Worm (Caenorhabditis elegans): ENCODE data around the gene B0035.18.

Gene B0035.18

ce11 chrIV:11304970-11305369 lies 15.1 kb upstream of the B0035.18 start:
- TF ChIP-seq F22D6.2 (tag; optimal IDR thresholded peaks at IDR 0.05) (no peak), dpl-1 (GFP tag; optimal IDR thresholded peaks at IDR 0.05) (no peak), Y53G8AR.9 (GFP tag; conservative IDR thresholded peaks at IDR 0.05) (no peak), let-607 (tag; optimal IDR thresholded peaks at IDR 0.05) (no peak), tlf-1 (GFP tag; optimal IDR thresholded peaks at IDR 0.05) (no peak), nfya-2 (GFP tag; IDR thresholded peaks at IDR 0.05) (no peak), attf-5 (GFP tag; optimal IDR thresholded peaks at IDR 0.05) (no peak), pha-4 (tag; optimal IDR thresholded peaks at IDR 0.05) (no peak), cebp-1 (GFP tag; IDR thresholded peaks at IDR 0.05) (no peak), cebp-1 (tag; optimal IDR thresholded peaks at IDR 0.05) (no peak), somi-1 (GFP tag; optimal IDR thresholded peaks at IDR 0.05) (no peak), egl-44 (GFP tag; IDR thresholded peaks at IDR 0.05) (no peak), lsy-27 (tag; optimal IDR thresholded peaks at IDR 0.05; ENCODE audit: borderline replicate concordance, insufficient read depth) (no peak), F52B5.7 (tag; optimal IDR thresholded peaks at IDR 0.05) (no peak), bed-2 (GFP tag; IDR thresholded peaks at IDR 0.05) (no peak), ZK185.1 (tag; optimal IDR thresholded peaks at IDR 0.05; ENCODE audit: poor library complexity, severe bottlenecking) (no peak)

ce11 chrIV:11306548-11306947 lies 13.6 kb upstream of the B0035.18 start, which contains the start of gene B0035.13:
B0035.13 (minus strand) TSS chrIV:11306720.
- TF ChIP-seq F52B5.7 (tag; optimal IDR thresholded peaks at IDR 0.05) (no peak), nhr-80 (tag; optimal IDR thresholded peaks at IDR 0.05) (peak; percentile 18)

- TF ChIP-seq let-607 (tag; optimal IDR thresholded peaks at IDR 0.05) (no peak), B0336.3 (GFP tag; IDR thresholded peaks at IDR 0.05) (no peak), ZK185.1 (tag; optimal IDR thresholded peaks at IDR 0.05; ENCODE audit: poor library complexity, severe bottlenecking) (no peak), aptf-3 (GFP tag; IDR thresholded peaks at IDR 0.05) (no peak), Y56A3A.18 (GFP tag; IDR thresholded peaks at IDR 0.05) (no peak), F10E7.11 (tag; optimal IDR thresholded peaks at IDR 0.05) (no peak), Y95B8A.8 (GFP tag; IDR thresholded peaks at IDR 0.05) (no peak), snpc-1.3 (tag; optimal IDR thresholded peaks at IDR 0.05; ENCODE audit: insufficient read depth) (no peak), F23B12.7 (tag; optimal IDR thresholded peaks at IDR 0.05; ENCODE audit: insufficient read depth) (no peak), zim-3 (tag; optimal IDR thresholded peaks at IDR 0.05) (no peak), tlf-1 (GFP tag; optimal IDR thresholded peaks at IDR 0.05) (no peak), xnd-1 (tag; optimal IDR thresholded peaks at IDR 0.05) (no peak), hmg-20 (GFP tag; IDR thresholded peaks at IDR 0.05) (no peak)
These were observed 12.3 kb upstream of the B0035.18 start for ce11 chrIV:11307770-11308169.

ce11 chrIV:11310624-11311023 lies 9.5 kb upstream of the B0035.18 start, which contains the start of gene znf-207:
znf-207 (plus strand) TSS chrIV:11310972.
- TF ChIP-seq cebp-1 (GFP tag; IDR thresholded peaks at IDR 0.05) (no peak), cebp-1 (tag; optimal IDR thresholded peaks at IDR 0.05) (peak; percentile 44), snpc-4 (GFP tag; optimal IDR thresholded peaks at IDR 0.05) (no peak), snpc-4 (tag; optimal IDR thresholded peaks at IDR 0.05) (no peak), nhr-80 (tag; optimal IDR thresholded peaks at IDR 0.05) (peak; percentile 6), madf-6 (GFP tag; IDR thresholded peaks at IDR 0.05) (no peak), ceh-100 (GFP tag; IDR thresholded peaks at IDR 0.05) (peak; percentile 43), lin-35 (GFP tag; optimal IDR thresholded peaks at IDR 0.05) (peak in 1 of 3 experiments; percentile 25), F23B12.7 (tag; optimal IDR thresholded peaks at IDR 0.05; ENCODE audit: insufficient read depth) (peak; percentile 49), T26A5.8 (tag; optimal IDR thresholded peaks at IDR 0.05) (no peak), sdz-38 (tag; optimal IDR thresholded peaks at IDR 0.05) (no peak), mcd-1 (GFP tag; IDR thresholded peaks at IDR 0.05) (0 out of 2 replicates have a peak, but pooled peaks have one; percentile 21), attf-5 (GFP tag; optimal IDR thresholded peaks at IDR 0.05) (peak; percentile 49), F10E7.11 (tag; optimal IDR thresholded peaks at IDR 0.05) (no peak)
